Worm (Caenorhabditis elegans) whole organism, L2 larva: ENCODE data around the gene isw-1.

ENCODE experiments used
- C34F6.9 ChIP-seq: fragments of 150-350 bp; optimal IDR thresholded peaks from 2 replicates; lab custom pipeline; 2014; ENCODE audit warnings: missing biosample characterization, missing genetic modification characterization
- F13H6.1 ChIP-seq: sonication (generic microtip); optimal IDR thresholded peaks from 2 replicates; lab custom pipeline; 2016; ENCODE audit warnings: missing genetic modification characterization, missing compliant biosample characterization
- R02D3.7 ChIP-seq: fragments of 150-350 bp; optimal IDR thresholded peaks from 2 replicates; lab custom pipeline; 2014; ENCODE audit warnings: missing biosample characterization, missing genetic modification characterization
- ZK546.5 ChIP-seq: sonication (generic microtip); optimal IDR thresholded peaks from 2 replicates; lab custom pipeline; 2017; ENCODE audit warnings: missing biosample characterization, missing genetic modification characterization
- alr-1 ChIP-seq: fragments of 150-350 bp; optimal IDR thresholded peaks from 2 replicates; lab custom pipeline; 2014; ENCODE audit warnings: missing biosample characterization, missing genetic modification characterization
- aly-2 ChIP-seq: fragments of 150-350 bp; optimal IDR thresholded peaks from 2 replicates; lab custom pipeline; 2014; ENCODE audit warnings: missing biosample characterization, missing genetic modification characterization
- ama-1 ChIP-seq: fragments of 150-350 bp; optimal IDR thresholded peaks from 2 replicates; lab custom pipeline; 2018; ENCODE audit warnings: inconsistent platforms
- blmp-1 ChIP-seq: sonication (generic microtip); optimal IDR thresholded peaks from 2 replicates; lab custom pipeline; 2017; ENCODE audit warnings: missing genetic modification characterization, mild to moderate bottlenecking, missing compliant biosample characterization, antibody characterized with exemption, moderate library complexity; ENCODE audit not compliant: insufficient read depth
- ceh-16 ChIP-seq: fragments of 150-350 bp; optimal IDR thresholded peaks from 2 replicates; lab custom pipeline; 2014; ENCODE audit warnings: missing biosample characterization, missing genetic modification characterization
- crh-2 ChIP-seq: sonication (generic microtip); optimal IDR thresholded peaks from 2 replicates; lab custom pipeline; 2017; ENCODE audit warnings: missing biosample characterization, missing genetic modification characterization
- egl-27 ChIP-seq: sonication (generic microtip); optimal IDR thresholded peaks from 3 replicates; lab custom pipeline; 2017; ENCODE audit warnings: missing biosample characterization, missing genetic modification reagents, missing genetic modification characterization
- elt-1 ChIP-seq: fragments of 150-350 bp; optimal IDR thresholded peaks from 2 replicates; lab custom pipeline; 2014; ENCODE audit warnings: missing biosample characterization, missing genetic modification characterization
- elt-3 ChIP-seq: sonication (generic microtip); optimal IDR thresholded peaks from 2 replicates; lab custom pipeline; 2017; ENCODE audit warnings: missing biosample characterization, missing genetic modification characterization
- fos-1 ChIP-seq: fragments of 150-350 bp; optimal IDR thresholded peaks from 2 replicates; lab custom pipeline; 2014; ENCODE audit warnings: missing biosample characterization, missing genetic modification characterization
- gmeb-1 ChIP-seq: fragments of 150-350 bp; optimal IDR thresholded peaks from 2 replicates; lab custom pipeline; 2014; ENCODE audit warnings: missing biosample characterization, missing genetic modification characterization
- lin-11 ChIP-seq: fragments of 150-350 bp; sonication (generic microtip); optimal IDR thresholded peaks from 2 replicates; lab custom pipeline; 2014; ENCODE audit warnings: missing biosample characterization, missing genetic modification characterization, inconsistent platforms, mixed read lengths
- lsy-2 ChIP-seq, 2 experiments: fragments of 150-350 bp in 1 of 2; sonication (generic microtip) in 1 of 2; optimal IDR thresholded peaks; 2 replicates each; lab custom pipeline; 2014 to 2017; ENCODE audit warnings: missing biosample characterization in 2 of 2, missing genetic modification characterization in 2 of 2
- mbf-1 ChIP-seq: sonication (generic microtip); optimal IDR thresholded peaks from 2 replicates; lab custom pipeline; 2017; ENCODE audit warnings: missing biosample characterization, missing genetic modification characterization
- mdl-1 ChIP-seq, 2 experiments: fragments of 150-350 bp in 1 of 2; sonication (generic microtip) in 1 of 2; optimal IDR thresholded peaks; 2 replicates each; lab custom pipeline; 2017; ENCODE audit warnings: missing biosample characterization in 2 of 2, missing genetic modification characterization in 2 of 2
- nhr-11 ChIP-seq: fragments of 150-350 bp; optimal IDR thresholded peaks from 2 replicates; lab custom pipeline; 2014; ENCODE audit warnings: missing biosample characterization, missing genetic modification characterization
- nhr-12 ChIP-seq: fragments of 150-350 bp; optimal IDR thresholded peaks from 2 replicates; lab custom pipeline; 2014; ENCODE audit warnings: missing biosample characterization, missing genetic modification characterization
- nhr-129 ChIP-seq: fragments of 150-350 bp; optimal IDR thresholded peaks from 2 replicates; lab custom pipeline; 2014; ENCODE audit warnings: missing biosample characterization, missing genetic modification characterization
- nhr-21 ChIP-seq: fragments of 150-350 bp; optimal IDR thresholded peaks from 2 replicates; lab custom pipeline; 2014; ENCODE audit warnings: missing biosample characterization, missing genetic modification characterization
- nhr-23 ChIP-seq: fragments of 150-350 bp; optimal IDR thresholded peaks from 2 replicates; lab custom pipeline; 2014; ENCODE audit warnings: missing biosample characterization, missing genetic modification reagents, missing genetic modification characterization
- nhr-6 ChIP-seq: fragments of 150-350 bp; optimal IDR thresholded peaks from 2 replicates; lab custom pipeline; 2014; ENCODE audit warnings: missing biosample characterization, missing genetic modification characterization
- nhr-77 ChIP-seq: fragments of 150-350 bp; optimal IDR thresholded peaks from 2 replicates; lab custom pipeline; 2014; ENCODE audit warnings: missing biosample characterization, missing genetic modification characterization
- peb-1 ChIP-seq: fragments of 150-350 bp; optimal IDR thresholded peaks from 2 replicates; lab custom pipeline; 2014; ENCODE audit warnings: missing biosample characterization, missing genetic modification characterization
- skn-1 ChIP-seq: sonication (generic microtip); optimal IDR thresholded peaks from 2 replicates; lab custom pipeline; 2017; ENCODE audit warnings: missing biosample characterization, missing genetic modification characterization
- sma-3 ChIP-seq: sonication (generic microtip); optimal IDR thresholded peaks from 2 replicates; lab custom pipeline; 2016; ENCODE audit warnings: missing genetic modification reagents, missing genetic modification characterization, missing compliant biosample characterization
- sma-9 ChIP-seq, 2 experiments: fragments of 150-350 bp in 1 of 2; sonication (generic microtip) in 1 of 2; optimal IDR thresholded peaks; 2 replicates each; lab custom pipeline; 2014 to 2016; ENCODE audit warnings: missing genetic modification characterization in 2 of 2, mild to moderate bottlenecking in 1 of 2, missing biosample characterization in 1 of 2, missing compliant biosample characterization in 1 of 2, missing genetic modification reagents in 1 of 2, moderate library complexity in 1 of 2
- snpc-4 ChIP-seq: fragments of 150-350 bp; optimal IDR thresholded peaks from 2 replicates; lab custom pipeline; 2014; ENCODE audit warnings: missing biosample characterization, missing genetic modification characterization
- unc-62 ChIP-seq: fragments of 150-350 bp; optimal IDR thresholded peaks from 2 replicates; lab custom pipeline; 2014; ENCODE audit warnings: missing biosample characterization, missing genetic modification reagents, missing genetic modification characterization
- ztf-11 ChIP-seq: sonication (generic microtip); optimal IDR thresholded peaks from 2 replicates; lab custom pipeline; 2017; ENCODE audit warnings: missing biosample characterization, missing genetic modification characterization

isw-1 gene

ce11 chrIII:6736971-6737370, 27.1 kb upstream of the isw-1 start, which contains the start of gene K07E12.2:
Gene K07E12.2 (plus strand): TSS chrIII:6737271.
- TF ChIP-seq ama-1 (lab: Kevin White, UChicago) (no peak), blmp-1 (tag; lab: Kevin White, UChicago) (no peak), nhr-129 (tag; lab: Kevin White, UChicago) (no peak), unc-62 (GFP tag; lab: Kevin White, UChicago) (no peak), sma-9 (GFP tag; optimal IDR thresholded peaks at IDR 0.05; lab: Kevin White, UChicago) (no peak), sma-9 (tag; optimal IDR thresholded peaks at IDR 0.05; lab: Kevin White, UChicago) (no peak), fos-1 (tag; lab: Kevin White, UChicago) (no peak), nhr-11 (tag; lab: Kevin White, UChicago) (no peak), F13H6.1 (tag; lab: Kevin White, UChicago) (no peak), alr-1 (no peak), aly-2 (tag; lab: Kevin White, UChicago) (no peak), nhr-21 (tag; lab: Kevin White, UChicago) (no peak), R02D3.7 (no peak), nhr-23 (no peak), crh-2 (tag; lab: Kevin White, UChicago) (no peak), gmeb-1 (tag; lab: Kevin White, UChicago) (no peak), snpc-4 (tag; lab: Kevin White, UChicago) (no peak), mbf-1 (tag; lab: Kevin White, UChicago) (no peak), ceh-16 (tag; lab: Kevin White, UChicago) (no peak), sma-3 (GFP tag; lab: Kevin White, UChicago) (no peak), lin-11 (no peak)

ce11 chrIII:6736566-6736965, 26.7 kb upstream of the isw-1 start, which contains the start of gene Y102E9.6:
Gene Y102E9.6 (minus strand): TSS chrIII:6736666.
- TF ChIP-seq alr-1 (no peak), sma-9 (GFP tag; optimal IDR thresholded peaks at IDR 0.05; lab: Kevin White, UChicago) (no peak), sma-9 (tag; optimal IDR thresholded peaks at IDR 0.05; lab: Kevin White, UChicago) (no peak), snpc-4 (tag; lab: Kevin White, UChicago) (no peak), mdl-1 (tag; optimal IDR thresholded peaks at IDR 0.05; lab: Kevin White, UChicago) (no peak), lsy-2 (tag; optimal IDR thresholded peaks at IDR 0.05; lab: Kevin White, UChicago) (no peak), C34F6.9 (no peak)

ce11 chrIII:6734420-6734819, 24.5 kb upstream of the isw-1 start, which contains the start of gene Y102E9.3:
Gene Y102E9.3 (minus strand): TSS chrIII:6734520.
- no peak for TF ChIP-seq ztf-11 (tag; lab: Kevin White, UChicago)
- TF ChIP-seq mdl-1 (tag; optimal IDR thresholded peaks at IDR 0.05; lab: Kevin White, UChicago): no peak
- no peak for TF ChIP-seq egl-27 (tag; lab: Kevin White, UChicago)
- no peak for TF ChIP-seq elt-3 (tag; lab: Kevin White, UChicago)
- no peak for TF ChIP-seq nhr-12 (tag; lab: Kevin White, UChicago)
- TF ChIP-seq blmp-1 (tag; lab: Kevin White, UChicago): no peak
- TF ChIP-seq lsy-2 (tag; optimal IDR thresholded peaks at IDR 0.05; lab: Kevin White, UChicago): no peak
- TF ChIP-seq sma-3 (GFP tag; lab: Kevin White, UChicago): no peak
- TF ChIP-seq nhr-21 (tag; lab: Kevin White, UChicago): no peak
- TF ChIP-seq elt-1 (tag; lab: Kevin White, UChicago): no peak
- TF ChIP-seq ama-1 (lab: Kevin White, UChicago): no peak
- TF ChIP-seq, all 48 proteins: peak for 0

ce11 chrIII:6731285-6731684, 21.4 kb upstream of the isw-1 start:
- TF ChIP-seq nhr-6 (tag; lab: Kevin White, UChicago) (no peak), C34F6.9 (peak; percentile 2), lsy-2 (tag; optimal IDR thresholded peaks at IDR 0.05; lab: Kevin White, UChicago) (peak in 1 of 2 experiments; percentile 16)
- TF ChIP-seq, all 48 proteins: peak for 2

ce11 chrIII:6730185-6730850, 20.4 kb upstream of the isw-1 start, which contains the start of the genes Y102E9.5 and odr-4:
Gene Y102E9.5 (minus strand): TSS chrIII:6730285.
Gene odr-4 (plus strand): TSS chrIII:6730800.
- TF ChIP-seq peb-1 (tag; lab: Kevin White, UChicago) (no peak), nhr-23 (no peak), R02D3.7 (no peak), elt-3 (tag; lab: Kevin White, UChicago) (no peak), skn-1 (no peak), nhr-77 (tag; lab: Kevin White, UChicago) (no peak), nhr-21 (tag; lab: Kevin White, UChicago) (no peak), ZK546.5 (tag; lab: Kevin White, UChicago) (no peak)
